Fruit fly (Drosophila melanogaster): ENCODE data around the gene grn.

grn gene

DNA sequence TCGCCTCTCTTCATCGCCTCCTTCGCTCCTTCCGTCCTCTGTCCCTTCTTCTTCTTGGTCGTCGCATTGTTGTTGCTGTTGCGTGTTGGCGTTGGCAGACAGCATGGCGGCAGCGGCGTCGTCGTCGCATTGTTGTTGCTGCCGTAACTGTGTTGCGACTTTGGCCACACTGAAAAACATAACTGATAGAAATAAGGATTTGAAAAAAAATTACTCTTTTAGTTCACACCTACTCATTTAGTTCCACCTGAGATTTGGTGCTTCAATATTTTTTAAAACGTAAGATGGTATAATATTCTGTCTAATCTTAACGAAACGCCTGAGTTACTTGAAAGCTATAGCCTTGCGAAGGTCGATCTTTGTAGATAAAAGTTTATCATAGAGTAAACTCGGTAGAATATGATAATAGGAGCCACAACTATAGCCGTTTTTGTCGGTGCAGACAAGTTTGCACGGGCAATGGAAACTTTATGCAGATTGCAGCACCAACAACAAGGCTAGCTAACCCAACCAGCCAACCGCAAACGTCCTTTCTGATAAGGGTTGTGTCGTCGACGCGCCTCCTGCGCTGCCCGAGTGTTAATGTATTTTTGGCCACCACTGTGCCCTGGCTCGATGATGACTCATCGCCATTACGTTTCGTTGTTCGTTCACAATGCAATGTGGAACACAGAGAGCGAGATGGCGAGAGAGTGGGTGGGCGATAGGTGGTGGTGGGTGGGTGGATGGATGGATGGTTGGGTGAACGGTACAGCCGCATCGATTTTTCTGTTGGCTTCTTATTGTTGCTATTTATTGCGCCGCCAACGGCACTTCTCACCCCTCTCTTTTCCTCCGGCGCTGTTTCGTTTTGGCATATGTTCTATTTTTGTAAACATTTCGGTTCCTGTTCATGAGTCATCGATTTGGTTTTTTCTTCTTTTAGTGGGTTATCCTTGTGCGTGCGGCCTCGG lies 68.1 kb downstream of the grn start (continued):
- TF ChIP-seq lov (optimal IDR thresholded peaks at IDR 0.05): no peak
- no peak for TF ChIP-seq lov (GFP tag; IDR thresholded peaks at IDR 0.05)
- TF ChIP-seq Aef1 (GFP tag; IDR thresholded peaks at IDR 0.05): peak; percentile 70
- peak; percentile 76 for TF ChIP-seq CG4854 (GFP tag; optimal IDR thresholded peaks at IDR 0.05)
- TF ChIP-seq so (GFP tag; IDR thresholded peaks at IDR 0.05): peak; percentile 73
- TF ChIP-seq zf30C (GFP tag; optimal IDR thresholded peaks at IDR 0.05): peak; percentile 69
- TF ChIP-seq zen (tag; optimal IDR thresholded peaks at IDR 0.05): no peak
- TF ChIP-seq prd (optimal IDR thresholded peaks at IDR 0.05): no peak
- TF ChIP-seq prd (GFP tag; IDR thresholded peaks at IDR 0.05): peak; percentile 50; the same call in 2 of the 3 replicates
- TF ChIP-seq stwl (tag; optimal IDR thresholded peaks at IDR 0.05): peak; percentile 86
- TF ChIP-seq Sry-β (GFP tag; optimal IDR thresholded peaks at IDR 0.05): peak; percentile 39
- TF ChIP-seq z (GFP tag; IDR thresholded peaks at IDR 0.05): peak; percentile 66; the same call in 1 of the 3 replicates
- TF ChIP-seq ac (GFP tag; optimal IDR thresholded peaks at IDR 0.05): peak; percentile 53
- peak; percentile 59 for TF ChIP-seq trh (GFP tag; optimal IDR thresholded peaks at IDR 0.05)
- peak; percentile 78 for TF ChIP-seq D19A (tag; optimal IDR thresholded peaks at IDR 0.05)
- peak; percentile 75 for TF ChIP-seq mam (GFP tag; optimal IDR thresholded peaks at IDR 0.05)
- peak; percentile 60 for TF ChIP-seq CG6254 (GFP tag; optimal IDR thresholded peaks at IDR 0.05)
- no peak for TF ChIP-seq tna (GFP tag; IDR thresholded peaks at IDR 0.05; ENCODE audit: partially characterized antibody)
- peak; percentile 82 for TF ChIP-seq CG15479 (GFP tag; optimal IDR thresholded peaks at IDR 0.05)
- peak; percentile 29; the same call in 1 of the 3 replicates for TF ChIP-seq tgo (GFP tag; IDR thresholded peaks at IDR 0.05)
- peak; percentile 81 for TF ChIP-seq HHEX (GFP tag; optimal IDR thresholded peaks at IDR 0.05)
- TF ChIP-seq fd102C (GFP tag; optimal IDR thresholded peaks at IDR 0.05): peak; percentile 2
- no peak for TF ChIP-seq GATAe (GFP tag; conservative IDR thresholded peaks at IDR 0.05)
- TF ChIP-seq CG4820 (GFP tag; optimal IDR thresholded peaks at IDR 0.05): peak; percentile 65
- TF ChIP-seq knrl (GFP tag; IDR thresholded peaks at IDR 0.05; ENCODE audit: partially characterized antibody): peak; percentile 10; the same call in 1 of the 3 replicates
- TF ChIP-seq Nf-YB (GFP tag; optimal IDR thresholded peaks at IDR 0.05): peak; percentile 73
- peak; percentile 76 for TF ChIP-seq nom (GFP tag; optimal IDR thresholded peaks at IDR 0.05)
- TF ChIP-seq CG17802 (tag; optimal IDR thresholded peaks at IDR 0.05): peak; percentile 56
- TF ChIP-seq H2.0 (GFP tag; IDR thresholded peaks at IDR 0.05): peak; percentile 50; the same call in 1 of the 2 replicates
- TF ChIP-seq fd3F (GFP tag; optimal IDR thresholded peaks at IDR 0.05): peak; percentile 59
- no peak for TF ChIP-seq Elba2 (GFP tag; optimal IDR thresholded peaks at IDR 0.05)
- no peak for TF ChIP-seq MESR4 (GFP tag; optimal IDR thresholded peaks at IDR 0.05)
- TF ChIP-seq gsb-n (tag; optimal IDR thresholded peaks at IDR 0.05): peak; percentile 67
- TF ChIP-seq CG8089 (GFP tag; optimal IDR thresholded peaks at IDR 0.05): peak; percentile 42
- TF ChIP-seq crc (GFP tag; optimal IDR thresholded peaks at IDR 0.05): peak; percentile 52
- peak; percentile 83 for TF ChIP-seq Xbp1 (GFP tag; optimal IDR thresholded peaks at IDR 0.05)
- no peak for TF ChIP-seq Stat92E (GFP tag; optimal IDR thresholded peaks at IDR 0.05)
- peak; percentile 82 for TF ChIP-seq cad (GFP tag; optimal IDR thresholded peaks at IDR 0.05)
- peak; percentile 71 for TF ChIP-seq btn (GFP tag; optimal IDR thresholded peaks at IDR 0.05)
- peak; percentile 74 for TF ChIP-seq pum (GFP tag; optimal IDR thresholded peaks at IDR 0.05)
- TF ChIP-seq CG13123 (GFP tag; optimal IDR thresholded peaks at IDR 0.05): peak; percentile 52
- peak; percentile 65 for TF ChIP-seq Bdp1 (GFP tag; optimal IDR thresholded peaks at IDR 0.05)
- TF ChIP-seq CG8359 (GFP tag; optimal IDR thresholded peaks at IDR 0.05; ENCODE audit: borderline replicate concordance): peak; percentile 63
- TF ChIP-seq chn (GFP tag; optimal IDR thresholded peaks at IDR 0.05): peak; percentile 46
- peak; percentile 35 for TF ChIP-seq Sry-δ (GFP tag; optimal IDR thresholded peaks at IDR 0.05)
- TF ChIP-seq psq (GFP tag; optimal IDR thresholded peaks at IDR 0.05): peak; percentile 65
- TF ChIP-seq CG7271 (tag; optimal IDR thresholded peaks at IDR 0.05): no peak
- peak; percentile 74 for TF ChIP-seq CG6813 (GFP tag; optimal IDR thresholded peaks at IDR 0.05)

Data from whole organism, embryonic.